Worm (Caenorhabditis elegans): Measurements from ENCODE around the gene ints-5.

- no peak for TF ChIP-seq T22C8.4 (GFP tag; IDR thresholded peaks at IDR 0.05)
- no peak for TF ChIP-seq cog-1 (tag; optimal IDR thresholded peaks at IDR 0.05)
- no peak for TF ChIP-seq ztf-29 (GFP tag; IDR thresholded peaks at IDR 0.05)
- no peak for TF ChIP-seq med-1 (GFP tag; optimal IDR thresholded peaks at IDR 0.05; ENCODE audit: insufficient read depth)
- TF ChIP-seq klf-2 (GFP tag; conservative IDR thresholded peaks at IDR 0.05), result no peak
- TF ChIP-seq ztf-23 (GFP tag; IDR thresholded peaks at IDR 0.05), result no peak
- no peak for TF ChIP-seq ref-1 (GFP tag; conservative IDR thresholded peaks at IDR 0.05)
- TF ChIP-seq tab-1 (GFP tag; IDR thresholded peaks at IDR 0.05), result no peak
Measured at ce11 chrV:18582358-18582757, 48.6 kb downstream of the ints-5 start, which contains the start of gene txt-14.

Measured in whole organism, midembryonic.